Fruit fly (Drosophila melanogaster) whole organism, embryonic: Measurements from ENCODE around the gene CG32379.

ENCODE experiments used
- Asciz ChIP-seq: fragments of 200-800 bp; sonication (Bioruptor generic); optimal IDR thresholded peaks from 2 replicates; lab custom pipeline; 2017; ENCODE audit warnings: missing biosample characterization, mild to moderate bottlenecking, missing genetic modification characterization, missing genetic modification reagents
- CG10431 ChIP-seq: fragments of 200-800 bp; sonication (Bioruptor generic); optimal IDR thresholded peaks from 3 replicates; lab custom pipeline; 2018; ENCODE audit warnings: missing biosample characterization, mild to moderate bottlenecking, missing genetic modification characterization
- CG11695 ChIP-seq: fragments of 200-800 bp; sonication (Bioruptor generic); IDR thresholded peaks from 3 replicates; pipeline ENCODE4 v1.3.6; 2022; ENCODE audit warnings: missing biosample characterization, missing genetic modification characterization
- CG13424 ChIP-seq: fragments of 200-800 bp; sonication (Bioruptor generic); optimal IDR thresholded peaks from 2 replicates; lab custom pipeline; 2019; ENCODE audit warnings: missing biosample characterization, mild to moderate bottlenecking, missing genetic modification characterization, moderate library complexity
- CG17568 ChIP-seq: fragments of 200-800 bp; sonication (Bioruptor generic); optimal IDR thresholded peaks from 2 replicates; lab custom pipeline; 2018; ENCODE audit warnings: missing biosample characterization, mild to moderate bottlenecking, missing genetic modification characterization, moderate library complexity
- CG18619 ChIP-seq: fragments of 200-800 bp; sonication (Bioruptor generic); optimal IDR thresholded peaks from 3 replicates; lab custom pipeline; 2017; ENCODE audit warnings: missing biosample characterization, mild to moderate bottlenecking, missing genetic modification characterization
- CG2889 ChIP-seq: fragments of 200-800 bp; sonication (Bioruptor generic); IDR thresholded peaks from 3 replicates; pipeline ENCODE4 v1.3.6; 2022; ENCODE audit warnings: missing biosample characterization, missing genetic modification characterization
- CG30403 ChIP-seq: fragments of 200-800 bp; sonication (Bioruptor generic); optimal IDR thresholded peaks from 3 replicates; lab custom pipeline; 2016; ENCODE audit warnings: missing biosample characterization, missing genetic modification characterization
- CG3838 ChIP-seq: fragments of 200-800 bp; sonication (Bioruptor generic); optimal IDR thresholded peaks from 3 replicates; lab custom pipeline; 2016; ENCODE audit warnings: missing biosample characterization, missing genetic modification characterization
- CG4424 ChIP-seq: fragments of 200-800 bp; sonication (Bioruptor generic); optimal IDR thresholded peaks from 3 replicates; lab custom pipeline; 2016; ENCODE audit warnings: missing biosample characterization, missing genetic modification characterization
- CG6854 ChIP-seq: fragments of 200-800 bp; sonication (Bioruptor generic); optimal IDR thresholded peaks from 3 replicates; lab custom pipeline; 2017; ENCODE audit warnings: missing biosample characterization, mild to moderate bottlenecking, missing genetic modification characterization
- CG7556 ChIP-seq: fragments of 200-800 bp; sonication (Bioruptor generic); optimal IDR thresholded peaks from 2 replicates; lab custom pipeline; 2017; ENCODE audit warnings: missing biosample characterization, mild to moderate bottlenecking, missing genetic modification characterization
- CG8359 ChIP-seq: fragments of 200-800 bp; sonication (Bioruptor generic); optimal IDR thresholded peaks from 2 replicates; lab custom pipeline; 2017; ENCODE audit warnings: missing biosample characterization, mild to moderate bottlenecking, missing genetic modification characterization, borderline replicate concordance
- Dbx ChIP-seq: fragments of 200-800 bp; sonication (Bioruptor generic); IDR thresholded peaks from 3 replicates; pipeline ENCODE4 v1.3.6; 2022; ENCODE audit warnings: missing biosample characterization, missing genetic modification characterization
- Dek ChIP-seq: fragments of 200-800 bp; sonication (Bioruptor generic); optimal IDR thresholded peaks from 3 replicates; lab custom pipeline; 2019; ENCODE audit warnings: missing biosample characterization, mild to moderate bottlenecking, missing genetic modification characterization, moderate library complexity
- ERR ChIP-seq: fragments of 200-800 bp; sonication (Bioruptor generic); optimal IDR thresholded peaks from 2 replicates; lab custom pipeline; 2016; ENCODE audit warnings: missing biosample characterization, missing genetic modification characterization
- HmgD ChIP-seq: fragments of 200-800 bp; sonication (Bioruptor generic); optimal IDR thresholded peaks from 3 replicates; lab custom pipeline; 2016; ENCODE audit warnings: missing biosample characterization, missing genetic modification characterization
- Hr78 ChIP-seq, 2 experiments: fragments of 200-800 bp in 1 of 2; fragments of >200 bp in 1 of 2; sonication (Bioruptor generic) in 1 of 2; optimal IDR thresholded peaks; 2 replicates each; lab custom pipeline; 2017 to 2019; ENCODE audit warnings: missing biosample characterization in 2 of 2, missing genetic modification characterization in 2 of 2, mild to moderate bottlenecking in 1 of 2, moderate library complexity in 1 of 2
- Med ChIP-seq: fragments of 200-800 bp; sonication (Bioruptor generic); peaks from one replicate; lab custom pipeline; 2016; ENCODE audit warnings: missing biosample characterization, missing genetic modification characterization, mild to moderate bottlenecking, inconsistent platforms, moderate library complexity
- Oaz ChIP-seq: fragments of 200-800 bp; sonication (Bioruptor generic); IDR thresholded peaks from 2 replicates; pipeline ENCODE4 v1.3.6; 2022; ENCODE audit warnings: missing biosample characterization, missing genetic modification characterization
- Oli ChIP-seq: fragments of 200-800 bp; sonication (Bioruptor generic); optimal IDR thresholded peaks from 2 replicates; lab custom pipeline; 2018; ENCODE audit warnings: missing biosample characterization, mild to moderate bottlenecking, missing genetic modification characterization, moderate library complexity
- Optix ChIP-seq: fragments of 200-800 bp; sonication (Bioruptor generic); IDR thresholded peaks from 3 replicates; pipeline ENCODE4 v1.3.6; 2022; ENCODE audit warnings: missing biosample characterization, missing genetic modification characterization
- PHDP ChIP-seq: fragments of 200-800 bp; sonication (Bioruptor generic); optimal IDR thresholded peaks from 3 replicates; lab custom pipeline; 2018; ENCODE audit warnings: missing biosample characterization, mild to moderate bottlenecking, missing genetic modification characterization, moderate library complexity
- Six4 ChIP-seq: fragments of 200-800 bp; sonication (Bioruptor generic); optimal IDR thresholded peaks from 2 replicates; lab custom pipeline; 2016; ENCODE audit warnings: missing biosample characterization, missing genetic modification characterization
- Trl ChIP-seq, 3 experiments: fragments of >200 bp in 2 of 3; fragments of 200-800 bp in 1 of 3; sonication (Bioruptor generic) in 1 of 3; optimal IDR thresholded peaks; 2 replicates in 1 of 3; 3 replicates in 2 of 3; lab custom pipeline; 2016 to 2017; ENCODE audit warnings: missing biosample characterization in 1 of 3, missing genetic modification characterization in 1 of 3
- Vsx1 ChIP-seq: fragments of 200-800 bp; sonication (Bioruptor generic); optimal IDR thresholded peaks from 2 replicates; lab custom pipeline; 2017; ENCODE audit warnings: missing biosample characterization, mild to moderate bottlenecking, missing genetic modification characterization, missing genetic modification reagents
- amos ChIP-seq: fragments of 200-800 bp; sonication (Bioruptor generic); IDR thresholded peaks from 2 replicates; pipeline ENCODE4 v1.3.6; 2022; ENCODE audit warnings: missing biosample characterization, missing genetic modification characterization; ENCODE audit not compliant: partially characterized antibody
- bsh ChIP-seq, 2 experiments: fragments of 200-800 bp; sonication (Bioruptor generic); optimal IDR thresholded peaks; 2 replicates each; lab custom pipeline; 2017 to 2018; ENCODE audit warnings: mild to moderate bottlenecking in 2 of 2, missing biosample characterization in 2 of 2, missing genetic modification characterization in 2 of 2, moderate library complexity in 1 of 2
- caup ChIP-seq: fragments of 200-800 bp; sonication (Bioruptor generic); optimal IDR thresholded peaks from 3 replicates; lab custom pipeline; 2017; ENCODE audit warnings: missing biosample characterization, mild to moderate bottlenecking, missing genetic modification characterization, moderate library complexity; ENCODE audit not compliant: severe bottlenecking
- chm ChIP-seq: fragments of 200-800 bp; sonication (Bioruptor generic); IDR thresholded peaks from 2 replicates; pipeline ENCODE4 v1.3.6; 2022; ENCODE audit warnings: missing biosample characterization, missing genetic modification characterization
- cwo ChIP-seq: fragments of 200-800 bp; sonication (Bioruptor generic); optimal IDR thresholded peaks from 3 replicates; lab custom pipeline; 2017; ENCODE audit warnings: missing biosample characterization, missing genetic modification characterization, mild to moderate bottlenecking, moderate library complexity, missing genetic modification reagents
- dmrt99B ChIP-seq: fragments of 200-800 bp; sonication (Bioruptor generic); optimal IDR thresholded peaks from 2 replicates; lab custom pipeline; 2018; ENCODE audit warnings: missing biosample characterization, mild to moderate bottlenecking, missing genetic modification characterization, moderate library complexity
- dysf ChIP-seq: fragments of 200-800 bp; sonication (Bioruptor generic); IDR thresholded peaks from 3 replicates; pipeline ENCODE4 v1.3.6; 2022; ENCODE audit warnings: missing biosample characterization, missing genetic modification characterization
- ems ChIP-seq: fragments of 200-800 bp; sonication (Bioruptor generic); optimal IDR thresholded peaks from 3 replicates; lab custom pipeline; 2016; ENCODE audit warnings: missing biosample characterization, missing genetic modification characterization
- gsb ChIP-seq: fragments of 200-800 bp; sonication (Bioruptor generic); IDR thresholded peaks from 2 replicates; pipeline ENCODE4 v1.3.6; 2022; ENCODE audit warnings: missing biosample characterization, missing genetic modification characterization
- insv ChIP-seq, 2 experiments: fragments of 200-800 bp; sonication (Bioruptor generic); optimal IDR thresholded peaks; 3 replicates each; lab custom pipeline; 2016 to 2018; ENCODE audit warnings: missing biosample characterization in 2 of 2, missing genetic modification characterization in 2 of 2
- kni ChIP-seq: fragments of 200-800 bp; sonication (Bioruptor generic); optimal IDR thresholded peaks from 3 replicates; lab custom pipeline; 2017; ENCODE audit warnings: mild to moderate bottlenecking, missing biosample characterization, missing genetic modification reagents, missing genetic modification characterization
- pzg ChIP-seq: fragments of 200-800 bp; sonication (Bioruptor generic); optimal IDR thresholded peaks from 3 replicates; lab custom pipeline; 2018; ENCODE audit warnings: missing biosample characterization, mild to moderate bottlenecking, missing genetic modification characterization, moderate library complexity
- repo ChIP-seq: fragments of 200-800 bp; sonication (Bioruptor generic); optimal IDR thresholded peaks from 2 replicates; lab custom pipeline; 2016; ENCODE audit warnings: missing biosample characterization, missing genetic modification characterization
- sd ChIP-seq: fragments of 200-800 bp; sonication (Bioruptor generic); optimal IDR thresholded peaks from 3 replicates; lab custom pipeline; 2018; ENCODE audit warnings: missing biosample characterization, mild to moderate bottlenecking, missing genetic modification characterization, moderate library complexity
- slp2 ChIP-seq: fragments of 200-800 bp; sonication (Bioruptor generic); optimal IDR thresholded peaks from 2 replicates; lab custom pipeline; 2016; ENCODE audit warnings: missing biosample characterization, missing genetic modification characterization
- sqz ChIP-seq: fragments of 200-800 bp; sonication (Bioruptor generic); optimal IDR thresholded peaks from 3 replicates; lab custom pipeline; 2018; ENCODE audit warnings: missing biosample characterization, mild to moderate bottlenecking, missing genetic modification characterization
- ssp ChIP-seq: fragments of 200-800 bp; sonication (Bioruptor generic); IDR thresholded peaks from 2 replicates; pipeline ENCODE4 v1.3.6; 2022; ENCODE audit warnings: missing biosample characterization, missing genetic modification characterization
- unpg ChIP-seq: fragments of 200-800 bp; sonication (Bioruptor generic); optimal IDR thresholded peaks from 3 replicates; lab custom pipeline; 2018; ENCODE audit warnings: missing biosample characterization, mild to moderate bottlenecking, missing genetic modification characterization, moderate library complexity
- vnd ChIP-seq: fragments of 200-800 bp; sonication (Bioruptor generic); IDR thresholded peaks from 3 replicates; pipeline ENCODE4 v1.3.6; 2022; ENCODE audit warnings: missing biosample characterization, missing genetic modification characterization; ENCODE audit not compliant: partially characterized antibody
- vvl ChIP-seq: fragments of 200-800 bp; sonication (Bioruptor generic); IDR thresholded peaks from 2 replicates; pipeline ENCODE4 v1.3.6; 2022; ENCODE audit warnings: missing biosample characterization, missing genetic modification characterization

Gene CG32379

dm6 chr3L:7367798-7368678, 28.1 kb upstream of the CG32379 start (continued):
- TF ChIP-seq bsh (GFP tag; optimal IDR thresholded peaks at IDR 0.05; lab: Kevin White, UChicago) (peak in 1 of 2 experiments; percentile 37), CG2889 (peak; percentile 36; the same call in 1 of the 3 replicates), ems (peak; percentile 31), insv (GFP tag; optimal IDR thresholded peaks at IDR 0.05; lab: Kevin White, UChicago) (peak; percentile 11 to 92), CG17568 (GFP tag; lab: Kevin White, UChicago) (no peak), Hr78 (GFP tag; optimal IDR thresholded peaks at IDR 0.05; lab: Kevin White, UChicago) (peak in 1 of 2 experiments; percentile 47), sqz (GFP tag; lab: Kevin White, UChicago) (peak; percentile 33), vnd (GFP tag; lab: Robert Waterston, UW) (0 out of 3 replicates have a peak, but pooled peaks have one; percentile 28), caup (GFP tag; lab: Kevin White, UChicago) (peak; percentile 17), amos (GFP tag; lab: Robert Waterston, UW) (no peak), slp2 (GFP tag; lab: Kevin White, UChicago) (no peak), ssp (no peak), Asciz (GFP tag; lab: Kevin White, UChicago) (peak; percentile 20), CG7556 (GFP tag; lab: Kevin White, UChicago) (peak; percentile 22), cwo (GFP tag; lab: Kevin White, UChicago) (peak; percentile 24), pzg (GFP tag; lab: Kevin White, UChicago) (peak; percentile 18), CG13424 (tag; lab: Kevin White, UChicago) (peak; percentile 1), Six4 (GFP tag; lab: Kevin White, UChicago) (peak; percentile 1), Dek (peak; percentile 5), Vsx1 (peak; percentile 95), sd (tag; lab: Kevin White, UChicago) (peak; percentile 86), CG3838 (no peak), CG10431 (GFP tag; lab: Kevin White, UChicago) (peak; percentile 1), ERR (GFP tag; lab: Kevin White, UChicago) (no peak), CG4424 (peak; percentile 46), unpg (GFP tag; lab: Kevin White, UChicago) (peak; percentile 59), dmrt99B (tag; lab: Kevin White, UChicago) (peak; percentile 27), vvl (GFP tag; lab: Robert Waterston, UW) (peak; percentile 49), CG18619 (peak; percentile 16), chm (0 out of 2 replicates have a peak, but pooled peaks have one; percentile 8), gsb (no peak), repo (peak; percentile 2), Oaz (no peak), CG11695 (GFP tag; lab: Robert Waterston, UW) (peak; percentile 62), PHDP (peak; percentile 38), dysf (0 out of 3 replicates have a peak, but pooled peaks have one; percentile 49), CG6854 (GFP tag; lab: Kevin White, UChicago) (no peak), Dbx (GFP tag; lab: Robert Waterston, UW) (0 out of 3 replicates have a peak, but pooled peaks have one; percentile 5), Med (peak; percentile 90), Oli (tag; lab: Kevin White, UChicago) (peak; percentile 40), CG30403 (GFP tag; lab: Kevin White, UChicago) (peak; percentile 32), Trl (optimal IDR thresholded peaks at IDR 0.05; lab: Kevin White, UChicago) (peak in 1 of 2 experiments; percentile 19), Trl (GFP tag; optimal IDR thresholded peaks at IDR 0.05; lab: Kevin White, UChicago) (no peak), HmgD (GFP tag; lab: Kevin White, UChicago) (peak; percentile 7), CG8359 (peak; percentile 12), Optix (0 out of 3 replicates have a peak, but pooled peaks have one; percentile 22), kni (GFP tag; lab: Kevin White, UChicago) (peak; percentile 52)
